Worm (Caenorhabditis elegans): Measurements from ENCODE around the gene sdz-9.

ce11 chrII:2730647-2731046 is 42.8 kb downstream of the sdz-9 start:
- no peak for TF ChIP-seq duxl-1 (tag; optimal IDR thresholded peaks at IDR 0.05; ENCODE audit: poor library complexity)
- TF ChIP-seq ceh-82 (tag; optimal IDR thresholded peaks at IDR 0.05): no peak
- TF ChIP-seq jun-1 (tag; optimal IDR thresholded peaks at IDR 0.05): no peak
- peak in 1 of 2 experiments; percentile 56 for TF ChIP-seq unc-62 (GFP tag; optimal IDR thresholded peaks at IDR 0.05 in 1 of 2)
- no peak for TF ChIP-seq unc-62 (tag; optimal IDR thresholded peaks at IDR 0.05)
- no peak for TF ChIP-seq lim-7 (GFP tag; IDR thresholded peaks at IDR 0.05)
- TF ChIP-seq nhr-111 (GFP tag; optimal IDR thresholded peaks at IDR 0.05): no peak
- TF ChIP-seq mep-1 (tag; optimal IDR thresholded peaks at IDR 0.05): no peak
- no peak for TF ChIP-seq nhr-237 (tag; optimal IDR thresholded peaks at IDR 0.05)
- no peak for TF ChIP-seq ceh-28 (tag; optimal IDR thresholded peaks at IDR 0.05)

All from whole organism, L4 larva.